Worm (Caenorhabditis elegans): ENCODE results near the gene aptf-1.

- TF ChIP-seq nhr-11 (tag; optimal IDR thresholded peaks at IDR 0.05) (no peak), R02D3.7 (tag; optimal IDR thresholded peaks at IDR 0.05) (no peak), ama-1 (optimal IDR thresholded peaks at IDR 0.05) (no peak), pha-4 (GFP tag; IDR thresholded peaks at IDR 0.05) (no peak), pha-4 (tag; optimal IDR thresholded peaks at IDR 0.05) (no peak), fkh-10 (GFP tag; optimal IDR thresholded peaks at IDR 0.05) (no peak), nhr-237 (tag; optimal IDR thresholded peaks at IDR 0.05) (no peak), lir-3 (tag; optimal IDR thresholded peaks at IDR 0.05) (no peak), ztf-11 (tag; optimal IDR thresholded peaks at IDR 0.05) (no peak), unc-39 (tag; optimal IDR thresholded peaks at IDR 0.05) (no peak)
Measured at ce11 chrII:6407279-6407678, 47.5 kb upstream of the aptf-1 start, which contains the start of gene spp-11.
